Worm (Caenorhabditis elegans) whole organism, young adult: Measurements from ENCODE around the gene gar-3.
A peak's percentile ranks its signal among the peaks of the same experiment; 100 is the strongest.

ENCODE experiments used
- B0261.1 ChIP-seq: sonication (generic microtip); optimal IDR thresholded peaks from 2 replicates; lab custom pipeline; 2016; ENCODE audit warnings: mild to moderate bottlenecking, missing genetic modification characterization, moderate library complexity, missing compliant biosample characterization
- D2030.7 ChIP-seq: fragments of 200-800 bp; sonication (Bioruptor generic); IDR thresholded peaks from 2 replicates; pipeline ENCODE4 v1.3.6; 2022; ENCODE audit warnings: missing genetic modification reagents, missing genetic modification characterization, missing compliant biosample characterization
- F57A8.1 ChIP-seq: fragments of 200-800 bp; sonication (Bioruptor generic); optimal IDR thresholded peaks from 2 replicates; lab custom pipeline; 2018; ENCODE audit warnings: mild to moderate bottlenecking, missing genetic modification characterization, moderate library complexity, missing compliant biosample characterization
- K11D2.4 ChIP-seq: fragments of 200-800 bp; sonication (Bioruptor generic); IDR thresholded peaks from 2 replicates; pipeline ENCODE4 v1.3.6; 2022; ENCODE audit warnings: missing genetic modification reagents, missing genetic modification characterization, missing compliant biosample characterization
- K12H6.12 ChIP-seq: fragments of 200-800 bp; sonication (Bioruptor generic); optimal IDR thresholded peaks from 2 replicates; lab custom pipeline; 2018; ENCODE audit warnings: mild to moderate bottlenecking, missing genetic modification characterization, missing compliant biosample characterization
- Y53G8AR.9 ChIP-seq: fragments of 200-800 bp; sonication (Bioruptor generic); conservative IDR thresholded peaks from 2 replicates; pipeline ENCODE4 v1.3.6; 2022; ENCODE audit warnings: missing genetic modification reagents, missing genetic modification characterization, missing compliant biosample characterization
- Y56A3A.18 ChIP-seq: fragments of 200-800 bp; sonication (Bioruptor generic); IDR thresholded peaks from 2 replicates; pipeline ENCODE4 v1.3.6; 2022; ENCODE audit warnings: missing genetic modification reagents, missing genetic modification characterization, missing compliant biosample characterization
- Y67H2A.10 ChIP-seq: fragments of 200-800 bp; sonication (Bioruptor generic); conservative IDR thresholded peaks from 2 replicates; pipeline ENCODE4 v1.3.6; 2022; ENCODE audit warnings: missing genetic modification reagents, missing genetic modification characterization, missing compliant biosample characterization
- bed-2 ChIP-seq: fragments of 200-800 bp; sonication (Bioruptor generic); IDR thresholded peaks from 2 replicates; pipeline ENCODE4 v1.3.6; 2022; ENCODE audit warnings: missing genetic modification reagents, missing genetic modification characterization, missing compliant biosample characterization
- ccch-3 ChIP-seq: fragments of 200-800 bp; sonication (Bioruptor generic); optimal IDR thresholded peaks from 2 replicates; lab custom pipeline; 2018; ENCODE audit warnings: mild to moderate bottlenecking, missing genetic modification characterization, missing compliant biosample characterization
- cebp-1 ChIP-seq, 2 experiments: fragments of 200-800 bp in 1 of 2; sonication (Bioruptor generic) in 1 of 2; sonication (generic microtip) in 1 of 2; IDR thresholded peaks in 1 of 2; optimal IDR thresholded peaks in 1 of 2; 2 replicates each; pipeline versions ENCODE4 v1.3.6 to Lab custom; 2017 to 2022; ENCODE audit warnings: missing compliant biosample characterization in 2 of 2, missing genetic modification characterization in 2 of 2, mild to moderate bottlenecking in 1 of 2, missing genetic modification reagents in 1 of 2, moderate library complexity in 1 of 2
- cebp-2 ChIP-seq: fragments of 200-800 bp; sonication (Bioruptor generic); IDR thresholded peaks from 2 replicates; pipeline ENCODE4 v1.3.6; 2022; ENCODE audit warnings: missing genetic modification characterization, missing compliant biosample characterization
- ceh-40 ChIP-seq: fragments of 200-800 bp; sonication (Bioruptor generic); IDR thresholded peaks from 2 replicates; pipeline ENCODE4 v1.3.6; 2022; ENCODE audit warnings: missing genetic modification characterization, missing compliant biosample characterization
- ceh-58 ChIP-seq: fragments of 200-800 bp; sonication (Bioruptor generic); IDR thresholded peaks from 2 replicates; pipeline ENCODE4 v1.3.6; 2022; ENCODE audit warnings: missing genetic modification characterization, missing compliant biosample characterization
- ceh-91 ChIP-seq: fragments of 200-800 bp; sonication (Bioruptor generic); IDR thresholded peaks from 2 replicates; pipeline ENCODE4 v1.3.6; 2022; ENCODE audit warnings: missing genetic modification reagents, missing genetic modification characterization, missing compliant biosample characterization
- chd-7 ChIP-seq: sonication (generic microtip); optimal IDR thresholded peaks from 2 replicates; lab custom pipeline; 2016; ENCODE audit warnings: mild to moderate bottlenecking, missing genetic modification characterization, moderate library complexity, missing compliant biosample characterization
- dpl-1 ChIP-seq: fragments of 150-350 bp; optimal IDR thresholded peaks from 2 replicates; lab custom pipeline; 2014; ENCODE audit warnings: missing biosample characterization, missing genetic modification reagents, missing genetic modification characterization
- him-1 ChIP-seq: sonication (generic microtip); optimal IDR thresholded peaks from 2 replicates; lab custom pipeline; 2016; ENCODE audit warnings: missing genotype, missing genetic modification reagents, missing genetic modification characterization, missing compliant biosample characterization
- hlh-26 ChIP-seq: fragments of 200-800 bp; sonication (Bioruptor generic); conservative IDR thresholded peaks from 2 replicates; pipeline ENCODE4 v1.3.6; 2022; ENCODE audit warnings: missing genetic modification reagents, missing genetic modification characterization, missing compliant biosample characterization
- hmg-20 ChIP-seq: fragments of 200-800 bp; sonication (Bioruptor generic); IDR thresholded peaks from 2 replicates; pipeline ENCODE4 v1.3.6; 2022; ENCODE audit warnings: missing genetic modification reagents, missing genetic modification characterization, missing compliant biosample characterization
- hrde-1 ChIP-seq: sonication (generic microtip); optimal IDR thresholded peaks from 2 replicates; lab custom pipeline; 2016; ENCODE audit warnings: missing genetic modification characterization, mild to moderate bottlenecking, missing compliant biosample characterization, moderate library complexity, missing genotype, missing genetic modification reagents, borderline replicate concordance
- lag-1 ChIP-seq: fragments of 200-800 bp; sonication (Bioruptor generic); IDR thresholded peaks from 2 replicates; pipeline ENCODE4 v1.3.6; 2022; ENCODE audit warnings: missing genetic modification reagents, missing genetic modification characterization, missing compliant biosample characterization
- lin-35 ChIP-seq, 3 experiments: fragments of 150-350 bp in 2 of 3; sonication (generic microtip) in 1 of 3; optimal IDR thresholded peaks; 2 replicates each; lab custom pipeline; 2014 to 2018; ENCODE audit warnings: missing biosample characterization in 3 of 3, missing genetic modification characterization in 3 of 3, missing genetic modification reagents in 3 of 3
- madf-10 ChIP-seq: sonication (generic microtip); optimal IDR thresholded peaks from 2 replicates; lab custom pipeline; 2016; ENCODE audit warnings: mild to moderate bottlenecking, missing genetic modification characterization, missing compliant biosample characterization
- mcd-1 ChIP-seq: fragments of 200-800 bp; sonication (Bioruptor generic); IDR thresholded peaks from 2 replicates; pipeline ENCODE4 v1.3.6; 2022; ENCODE audit warnings: missing genetic modification reagents, missing genetic modification characterization, missing compliant biosample characterization
- nfyb-1 ChIP-seq: fragments of 200-800 bp; sonication (Bioruptor generic); IDR thresholded peaks from 2 replicates; pipeline ENCODE4 v1.3.6; 2022; ENCODE audit warnings: missing genetic modification reagents, missing genetic modification characterization, missing compliant biosample characterization
- nhr-80 ChIP-seq: sonication (generic microtip); optimal IDR thresholded peaks from 2 replicates; lab custom pipeline; 2016; ENCODE audit warnings: missing genetic modification characterization, missing compliant biosample characterization
- snpc-1.1 ChIP-seq: sonication (generic microtip); optimal IDR thresholded peaks from 2 replicates; lab custom pipeline; 2017; ENCODE audit warnings: missing genetic modification characterization, mild to moderate bottlenecking, missing compliant biosample characterization, antibody characterized with exemption, moderate library complexity, missing genotype, missing genetic modification reagents; ENCODE audit not compliant: insufficient read depth
- sptf-2 ChIP-seq: fragments of 200-800 bp; sonication (Bioruptor generic); optimal IDR thresholded peaks from 2 replicates; lab custom pipeline; 2018; ENCODE audit warnings: mild to moderate bottlenecking, missing genetic modification characterization, missing compliant biosample characterization
- tbp1 ChIP-seq: fragments of 200-800 bp; sonication (Bioruptor generic); optimal IDR thresholded peaks from 2 replicates; lab custom pipeline; 2018; ENCODE audit warnings: mild to moderate bottlenecking, missing genetic modification characterization, missing compliant biosample characterization
- tlf-1 ChIP-seq: fragments of 200-800 bp; sonication (Bioruptor generic); optimal IDR thresholded peaks from 2 replicates; lab custom pipeline; 2018; ENCODE audit warnings: mild to moderate bottlenecking, missing genetic modification characterization, missing compliant biosample characterization
- unc-62 ChIP-seq: fragments of 150-350 bp; optimal IDR thresholded peaks from 2 replicates; lab custom pipeline; 2014; ENCODE audit warnings: missing biosample characterization, missing genetic modification reagents, missing genetic modification characterization
- zfh-2 ChIP-seq: fragments of 200-800 bp; sonication (Bioruptor generic); conservative IDR thresholded peaks from 2 replicates; pipeline ENCODE4 v1.3.6; 2022; ENCODE audit warnings: missing genetic modification reagents, missing genetic modification characterization, missing compliant biosample characterization
- zim-3 ChIP-seq: sonication (generic microtip); optimal IDR thresholded peaks from 2 replicates; lab custom pipeline; 2017; ENCODE audit warnings: mild to moderate bottlenecking, missing genetic modification characterization, moderate library complexity, missing compliant biosample characterization
- ztf-26 ChIP-seq: sonication (generic microtip); optimal IDR thresholded peaks from 2 replicates; lab custom pipeline; 2017; ENCODE audit warnings: missing genetic modification characterization, missing compliant biosample characterization
- ztf-28 ChIP-seq: fragments of 200-800 bp; sonication (Bioruptor generic); IDR thresholded peaks from 2 replicates; pipeline ENCODE4 v1.3.6; 2022; ENCODE audit warnings: missing genetic modification reagents, missing genetic modification characterization, missing compliant biosample characterization

The gar-3 gene

ce11 chrV:14523788-14524582 lies 55.5 kb downstream of the gar-3 start, which contains the start of gene ril-1 (continued):
- TF ChIP-seq ceh-40, result no peak

DNA sequence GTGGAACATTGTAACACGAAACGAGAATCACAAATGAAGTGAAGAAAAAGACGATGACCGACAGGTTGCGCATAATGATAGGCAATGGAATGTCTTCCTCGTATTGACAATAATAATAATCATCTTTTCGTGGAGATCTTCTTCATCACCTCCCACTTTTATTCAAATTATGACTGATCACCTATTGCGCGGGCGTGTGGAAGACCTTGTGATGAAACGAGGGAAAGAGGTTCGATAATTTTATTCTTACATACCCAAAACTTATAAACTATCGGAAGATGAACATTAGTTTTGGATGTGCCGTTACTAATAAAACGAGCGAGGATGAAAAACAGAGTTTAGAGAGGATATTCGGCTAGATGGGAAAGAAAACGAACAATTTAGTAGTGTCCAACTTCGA lies 56.4 kb downstream of the gar-3 start, which contains the start of gene C53A5.2:
C53A5.2 (minus strand) TSS at position 101 of the 400 bp plus-strand sequence.
- TF ChIP-seq ceh-40 (no peak), Y56A3A.18 (GFP tag; lab: Robert Waterston, UW) (0 out of 2 replicates have a peak, but pooled peaks have one; percentile 33)

- no peak for TF ChIP-seq hmg-20 (GFP tag; lab: Robert Waterston, UW)
- no peak for TF ChIP-seq Y67H2A.10
- TF ChIP-seq dpl-1 (GFP tag; lab: Kevin White, UChicago), result no peak
- no peak for TF ChIP-seq madf-10 (tag; lab: Kevin White, UChicago)
- TF ChIP-seq snpc-1.1 (tag; lab: Kevin White, UChicago), result no peak
- TF ChIP-seq hlh-26 (GFP tag; lab: Robert Waterston, UW), result no peak
- TF ChIP-seq zfh-2, result no peak
- no peak for TF ChIP-seq chd-7 (tag; lab: Kevin White, UChicago)
- TF ChIP-seq tbp1, result no peak
- TF ChIP-seq lin-35 (GFP tag; optimal IDR thresholded peaks at IDR 0.05; lab: Kevin White, UChicago), result no peak
- no peak for TF ChIP-seq ceh-58 (GFP tag; lab: Robert Waterston, UW)
- no peak for TF ChIP-seq cebp-1 (GFP tag; IDR thresholded peaks at IDR 0.05; lab: Robert Waterston, UW)
- TF ChIP-seq cebp-1 (tag; optimal IDR thresholded peaks at IDR 0.05; lab: Kevin White, UChicago), result no peak
- no peak for TF ChIP-seq lag-1 (GFP tag; lab: Robert Waterston, UW)
- TF ChIP-seq ztf-28 (GFP tag; lab: Robert Waterston, UW), result no peak
- TF ChIP-seq B0261.1 (tag; lab: Kevin White, UChicago), result no peak
- no peak for TF ChIP-seq D2030.7 (GFP tag; lab: Robert Waterston, UW)
- TF ChIP-seq ceh-91, result no peak
- no peak for TF ChIP-seq ceh-40
- no peak for TF ChIP-seq cebp-2 (GFP tag; lab: Robert Waterston, UW)
- TF ChIP-seq, all 124 proteins: peak for 0
Observed at ce11 chrV:14522514-14522913, 57.0 kb downstream of the gar-3 start, which contains the start of gene C53A5.16. Gene C53A5.16 (minus strand): TSS chrV:14522614.

ce11 chrV:14521000-14521399 lies 58.5 kb downstream of the gar-3 start, which contains the start of gene C53A5.17:
Gene C53A5.17 (minus strand): TSS chrV:14521100.
- TF ChIP-seq tlf-1 (GFP tag; lab: Kevin White, UChicago) (no peak), nhr-80 (tag; lab: Kevin White, UChicago) (no peak), chd-7 (tag; lab: Kevin White, UChicago) (no peak), sptf-2 (GFP tag; lab: Kevin White, UChicago) (no peak), B0261.1 (tag; lab: Kevin White, UChicago) (no peak), F57A8.1 (no peak), mcd-1 (no peak), ccch-3 (GFP tag; lab: Kevin White, UChicago) (no peak), nfyb-1 (no peak), zim-3 (tag; lab: Kevin White, UChicago) (no peak), ceh-58 (GFP tag; lab: Robert Waterston, UW) (no peak), lag-1 (GFP tag; lab: Robert Waterston, UW) (no peak), bed-2 (no peak)

DNA sequence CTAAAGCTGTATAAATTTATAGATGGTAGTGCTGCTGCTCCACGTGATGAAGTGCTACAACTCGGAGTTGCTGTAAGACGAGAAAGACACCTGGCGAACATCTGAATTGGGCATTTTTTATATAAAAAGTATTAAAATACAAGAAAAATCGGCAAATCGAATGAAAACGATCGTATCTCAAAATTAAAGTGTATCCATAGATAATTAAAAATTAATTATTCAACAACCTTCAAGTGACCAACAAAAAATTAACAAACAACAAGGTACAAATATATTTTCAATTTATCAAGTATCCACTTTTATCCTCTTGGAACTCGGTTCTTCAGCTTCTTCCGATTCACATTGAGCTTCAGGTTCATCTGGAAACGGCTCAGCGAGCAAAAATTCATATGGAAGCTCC lies 60.3 kb downstream of the gar-3 start, which contains the start of gene R02D5.8:
R02D5.8 (minus strand) TSS at position 101 of the 400 bp plus-strand sequence.
- TF ChIP-seq him-1 (tag; lab: Kevin White, UChicago) (no peak), ztf-26 (tag; lab: Kevin White, UChicago) (no peak), hlh-26 (GFP tag; lab: Robert Waterston, UW) (no peak), K12H6.12 (tag; lab: Kevin White, UChicago) (no peak), unc-62 (no peak), K11D2.4 (no peak), hrde-1 (tag; lab: Kevin White, UChicago) (no peak), Y53G8AR.9 (GFP tag; lab: Robert Waterston, UW) (no peak)
